Worm (Caenorhabditis elegans) whole organism, L3 larva: ENCODE measurements around the gene klp-13.

Experiments used
- ZK546.5 ChIP-seq: sonication (generic microtip); optimal IDR thresholded peaks from 2 replicates; lab custom pipeline; 2017; ENCODE audit warnings: missing biosample characterization, missing genetic modification characterization
- ama-1 ChIP-seq: fragments of 150-350 bp; optimal IDR thresholded peaks from 2 replicates; lab custom pipeline; 2018
- ceh-28 ChIP-seq: fragments of 150-350 bp; optimal IDR thresholded peaks from 2 replicates; lab custom pipeline; 2014; ENCODE audit warnings: missing biosample characterization, missing genetic modification reagents, missing genetic modification characterization
- ceh-82 ChIP-seq: fragments of 150-350 bp; optimal IDR thresholded peaks from 2 replicates; lab custom pipeline; 2014; ENCODE audit warnings: missing biosample characterization, missing genetic modification characterization
- egl-27 ChIP-seq: sonication (generic microtip); optimal IDR thresholded peaks from 4 replicates; lab custom pipeline; 2017; ENCODE audit warnings: missing biosample characterization, missing genetic modification reagents, missing genetic modification characterization
- egl-5 ChIP-seq: fragments of 150-350 bp; optimal IDR thresholded peaks from 2 replicates; lab custom pipeline; 2017; ENCODE audit warnings: missing biosample characterization, missing genetic modification reagents, missing genetic modification characterization, inconsistent platforms
- elt-1 ChIP-seq: fragments of 150-350 bp; optimal IDR thresholded peaks from 2 replicates; lab custom pipeline; 2014; ENCODE audit warnings: missing biosample characterization, missing genetic modification characterization
- elt-2 ChIP-seq: sonication (generic microtip); optimal IDR thresholded peaks from 2 replicates; lab custom pipeline; 2016; ENCODE audit warnings: missing genetic modification reagents, mild to moderate bottlenecking, missing genetic modification characterization, missing compliant biosample characterization
- elt-3 ChIP-seq, 3 experiments: fragments of 150-350 bp in 1 of 3; sonication (generic microtip) in 2 of 3; optimal IDR thresholded peaks; 2 replicates in 2 of 3; 4 replicates in 1 of 3; lab custom pipeline; 2014 to 2017; ENCODE audit warnings: missing biosample characterization in 3 of 3, missing genetic modification characterization in 3 of 3
- eor-1 ChIP-seq, 2 experiments: fragments of 150-350 bp; optimal IDR thresholded peaks; 2 replicates each; lab custom pipeline; 2014 to 2018; ENCODE audit warnings: missing biosample characterization in 2 of 2, missing genetic modification characterization in 2 of 2
- fkh-10 ChIP-seq: sonication (generic microtip); optimal IDR thresholded peaks from 2 replicates; lab custom pipeline; 2017; ENCODE audit warnings: missing biosample characterization, missing genetic modification reagents, missing genetic modification characterization
- fkh-2 ChIP-seq: fragments of 150-350 bp; optimal IDR thresholded peaks from 2 replicates; lab custom pipeline; 2014; ENCODE audit warnings: missing biosample characterization, missing genetic modification reagents, missing genetic modification characterization
- fos-1 ChIP-seq: fragments of 150-350 bp; optimal IDR thresholded peaks from 2 replicates; lab custom pipeline; 2014; ENCODE audit warnings: missing biosample characterization, missing genetic modification characterization
- hmg-11 ChIP-seq: sonication (generic microtip); optimal IDR thresholded peaks from 2 replicates; lab custom pipeline; 2016; ENCODE audit warnings: missing genetic modification characterization, missing compliant biosample characterization
- lin-15B ChIP-seq: fragments of 150-350 bp; optimal IDR thresholded peaks from 2 replicates; lab custom pipeline; 2014; ENCODE audit warnings: missing biosample characterization, missing genetic modification characterization
- lin-39 ChIP-seq: fragments of 150-350 bp; optimal IDR thresholded peaks from 2 replicates; lab custom pipeline; 2018; ENCODE audit warnings: missing biosample characterization, missing genetic modification reagents, missing genetic modification characterization
- mml-1 ChIP-seq: fragments of 150-350 bp; sonication (generic microtip); optimal IDR thresholded peaks from 3 replicates; lab custom pipeline; 2014; ENCODE audit warnings: missing biosample characterization, missing genetic modification characterization
- nfya-1 ChIP-seq: sonication (generic microtip); optimal IDR thresholded peaks from 2 replicates; lab custom pipeline; 2017; ENCODE audit warnings: missing genetic modification characterization, mild to moderate bottlenecking, missing compliant biosample characterization, antibody characterized with exemption, moderate library complexity; ENCODE audit not compliant: insufficient read depth
- nhr-11 ChIP-seq: fragments of 150-350 bp; optimal IDR thresholded peaks from 2 replicates; lab custom pipeline; 2014; ENCODE audit warnings: missing biosample characterization, missing genetic modification characterization
- nhr-23 ChIP-seq: fragments of 150-350 bp; optimal IDR thresholded peaks from 2 replicates; lab custom pipeline; 2014; ENCODE audit warnings: missing biosample characterization, missing genetic modification reagents, missing genetic modification characterization
- nhr-25 ChIP-seq: sonication (generic microtip); optimal IDR thresholded peaks from 2 replicates; lab custom pipeline; 2017; ENCODE audit warnings: missing biosample characterization, missing genetic modification characterization
- nhr-43 ChIP-seq: sonication (generic microtip); optimal IDR thresholded peaks from 2 replicates; lab custom pipeline; 2016; ENCODE audit warnings: mild to moderate bottlenecking, missing genetic modification characterization, missing compliant biosample characterization; ENCODE audit not compliant: poor library complexity, severe bottlenecking
- nhr-67 ChIP-seq: fragments of 150-350 bp; optimal IDR thresholded peaks from 2 replicates; lab custom pipeline; 2014; ENCODE audit warnings: missing biosample characterization, missing genetic modification characterization
- nhr-76 ChIP-seq: fragments of 150-350 bp; sonication (generic microtip); optimal IDR thresholded peaks from 5 replicates; lab custom pipeline; 2014; ENCODE audit warnings: missing biosample characterization, missing genetic modification characterization
- nhr-77 ChIP-seq: fragments of 150-350 bp; optimal IDR thresholded peaks from 2 replicates; lab custom pipeline; 2014; ENCODE audit warnings: missing biosample characterization, missing genetic modification characterization
- pha-4 ChIP-seq: fragments of 150-350 bp; optimal IDR thresholded peaks from 2 replicates; lab custom pipeline; 2014; ENCODE audit warnings: missing biosample characterization, missing genetic modification reagents, missing genetic modification characterization
- pqm-1 ChIP-seq: fragments of 150-350 bp; optimal IDR thresholded peaks from 2 replicates; lab custom pipeline; 2017; ENCODE audit warnings: missing biosample characterization, missing genetic modification characterization, inconsistent platforms
- sea-2 ChIP-seq: fragments of 150-350 bp; sonication (generic microtip); optimal IDR thresholded peaks from 4 replicates; lab custom pipeline; 2014; ENCODE audit warnings: missing biosample characterization, missing genetic modification reagents, missing genetic modification characterization
- skn-1 ChIP-seq: fragments of 150-350 bp; optimal IDR thresholded peaks from 2 replicates; lab custom pipeline; 2014; ENCODE audit warnings: missing biosample characterization, missing genetic modification characterization
- tbx-2 ChIP-seq: sonication (generic microtip); optimal IDR thresholded peaks from 2 replicates; lab custom pipeline; 2016; ENCODE audit warnings: mild to moderate bottlenecking, missing genetic modification characterization, missing compliant biosample characterization
- unc-62 ChIP-seq: fragments of 150-350 bp; sonication (generic microtip); optimal IDR thresholded peaks from 4 replicates; lab custom pipeline; 2014; ENCODE audit warnings: missing biosample characterization, missing genetic modification reagents, missing genetic modification characterization
- ztf-11 ChIP-seq: fragments of 150-350 bp; optimal IDR thresholded peaks from 2 replicates; lab custom pipeline; 2014; ENCODE audit warnings: missing biosample characterization, missing genetic modification characterization
- ztf-4 ChIP-seq: fragments of 150-350 bp; optimal IDR thresholded peaks from 2 replicates; lab custom pipeline; 2014; ENCODE audit warnings: missing biosample characterization, missing genetic modification characterization

The klp-13 gene

DNA sequence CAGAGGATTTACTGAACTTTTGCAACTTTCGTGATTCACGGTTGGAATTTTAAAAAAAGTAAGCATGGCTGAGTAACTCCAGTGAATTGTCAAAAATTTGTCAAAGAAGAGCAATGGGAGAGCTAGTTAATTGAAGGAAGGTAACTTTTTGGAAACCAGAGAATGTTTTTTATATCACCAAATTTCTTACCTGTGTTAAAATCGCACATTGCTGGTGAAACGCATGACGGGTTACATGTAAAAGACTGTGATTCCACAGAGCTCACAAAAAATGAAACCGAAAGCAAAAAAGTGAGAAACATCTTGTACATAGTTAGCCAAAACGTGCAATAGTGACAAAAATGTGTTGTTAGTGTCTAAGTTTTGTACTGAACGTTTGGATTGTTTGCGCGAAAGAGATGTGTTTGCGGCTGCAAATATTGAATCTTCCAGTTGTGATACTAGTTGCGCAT is 14.3 kb downstream of the klp-13 start, which contains the start of gene F22F4.9:
TSS of gene F22F4.9 (minus strand) at position 402 of the 452 bp plus-strand sequence.
- TF ChIP-seq pha-4 (tag; lab: Kevin White, UChicago) (peak; percentile 66), nhr-11 (no peak)

DNA sequence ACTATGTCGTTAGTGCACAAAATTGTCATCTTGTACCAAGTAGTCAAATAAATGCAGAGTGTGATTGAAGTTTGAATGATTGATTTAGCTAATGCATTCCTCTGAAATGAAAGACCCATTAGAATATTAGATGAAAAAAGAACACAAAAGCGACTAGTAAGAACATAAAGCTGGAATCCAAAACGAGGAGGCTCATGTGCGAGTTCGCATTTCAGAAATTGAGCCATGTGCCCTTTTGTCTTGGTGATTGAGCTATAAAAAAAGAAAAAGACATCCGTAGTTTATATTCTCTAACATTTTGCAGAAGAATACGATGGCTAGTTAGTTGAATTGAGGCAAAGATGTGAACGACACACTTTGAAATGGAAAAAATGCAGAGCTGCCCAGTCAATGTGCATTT is 16.6 kb downstream of the klp-13 start, which contains the start of gene F22F4.4:
TSS of gene F22F4.4 (minus strand) at position 101 of the 400 bp plus-strand sequence.
- TF ChIP-seq eor-1 (tag; optimal IDR thresholded peaks at IDR 0.05; lab: Kevin White, UChicago) (no peak), nhr-77 (tag; lab: Kevin White, UChicago) (no peak), nhr-76 (no peak), nhr-25 (tag; lab: Kevin White, UChicago) (no peak), fos-1 (no peak), hmg-11 (tag; lab: Kevin White, UChicago) (no peak), pha-4 (tag; lab: Kevin White, UChicago) (no peak), nhr-43 (tag; lab: Kevin White, UChicago) (no peak), ceh-28 (no peak), sea-2 (no peak), ceh-82 (tag; lab: Kevin White, UChicago) (no peak)
- TF ChIP-seq, all 47 proteins: peak for 0

DNA sequence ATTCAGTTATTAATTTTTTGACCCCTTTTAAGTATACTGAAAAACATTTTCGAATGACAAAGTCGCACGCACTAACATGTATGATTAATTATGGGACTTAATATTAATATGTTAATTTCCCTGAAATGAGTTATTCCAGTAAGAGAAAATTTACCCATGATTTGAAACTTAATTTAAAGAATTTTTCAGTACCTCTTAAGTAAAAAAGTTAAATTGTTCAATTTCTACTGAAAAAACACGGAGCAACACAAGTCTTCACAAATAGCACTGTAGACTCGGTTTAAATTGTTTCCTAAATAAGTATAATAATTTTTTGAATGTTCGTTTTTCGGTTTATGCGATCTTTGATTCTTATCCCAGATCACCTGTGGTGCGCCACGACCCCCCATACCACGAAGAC is 17.7 kb downstream of the klp-13 start:
- TF ChIP-seq nhr-23 (tag; lab: Kevin White, UChicago) (no peak), fos-1 (no peak)

DNA sequence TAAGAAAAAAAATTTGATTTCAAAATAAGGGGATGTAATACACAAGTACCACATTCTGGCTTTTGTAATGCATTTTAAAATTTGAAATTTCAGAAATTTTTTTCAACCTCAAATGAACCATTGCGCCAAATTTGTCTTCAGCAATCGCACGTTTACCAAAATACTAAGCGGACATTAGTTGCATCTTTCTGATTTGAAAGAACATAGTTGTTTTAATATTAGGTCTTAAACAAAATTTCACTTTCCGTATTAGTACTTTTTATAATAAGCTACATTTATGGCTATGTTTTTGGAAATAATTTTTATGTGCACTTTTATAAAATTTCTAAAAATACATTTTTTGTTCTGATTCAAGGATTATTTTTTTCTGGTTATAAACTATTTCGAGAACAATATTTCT is 19.1 kb downstream of the klp-13 start, which contains the start of gene sups-1:
TSS of gene sups-1 (plus strand) at position 301 of the 400 bp plus-strand sequence.
- TF ChIP-seq lin-39 (tag; lab: Kevin White, UChicago) (no peak), lin-15B (no peak), ceh-28 (no peak)

DNA sequence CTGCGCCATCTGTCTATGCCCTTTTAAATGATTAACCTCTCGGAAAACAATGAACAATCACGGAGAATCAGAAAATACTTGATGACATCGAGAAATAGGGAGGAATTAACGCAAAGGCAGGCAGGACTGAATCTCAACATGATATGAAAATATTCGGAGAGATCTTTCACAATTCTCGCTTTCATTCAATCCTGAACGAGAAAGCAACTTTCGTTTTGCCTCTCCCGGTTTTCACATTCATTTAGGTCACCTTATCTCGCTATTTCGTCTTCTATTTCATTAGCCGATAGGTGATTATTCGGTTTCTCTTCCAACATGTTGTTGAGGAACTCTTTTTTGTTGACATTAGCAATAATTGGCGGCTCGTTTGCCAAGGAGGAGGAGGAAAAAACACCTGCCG is 19.5 kb downstream of the klp-13 start:
- TF ChIP-seq elt-3 (tag; optimal IDR thresholded peaks at IDR 0.05; lab: Kevin White, UChicago) (no peak), ZK546.5 (tag; lab: Kevin White, UChicago) (no peak), nhr-43 (tag; lab: Kevin White, UChicago) (peak; percentile 41)
- TF ChIP-seq, all 47 proteins: peak for 1

DNA sequence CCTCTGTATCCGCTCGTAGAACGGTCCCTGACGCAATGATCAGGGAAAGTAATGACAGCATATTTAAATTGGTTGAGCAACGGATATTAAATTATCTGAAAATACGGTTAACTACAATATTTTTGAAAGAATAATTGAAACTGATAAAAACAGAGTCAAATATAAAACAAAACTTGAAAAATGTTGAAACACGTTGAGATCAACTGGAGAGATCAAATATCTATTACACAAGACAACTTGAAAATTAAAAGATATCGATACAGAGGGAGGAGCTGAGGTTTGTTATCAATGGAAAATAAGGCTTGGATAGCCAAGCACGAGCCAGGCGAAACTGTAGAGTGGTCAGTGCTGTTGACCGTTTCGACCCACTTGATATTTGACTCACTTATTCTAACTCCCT is 25.8 kb downstream of the klp-13 start, which contains the start of gene C09B8.3:
TSS of gene C09B8.3 (minus strand) at position 101 of the 400 bp plus-strand sequence.
- TF ChIP-seq pqm-1 (tag; lab: Kevin White, UChicago): no peak
- TF ChIP-seq eor-1 (tag; optimal IDR thresholded peaks at IDR 0.05; lab: Kevin White, UChicago): no peak
- no peak for TF ChIP-seq lin-39 (tag; lab: Kevin White, UChicago)
- no peak for TF ChIP-seq elt-2 (tag; lab: Kevin White, UChicago)
- TF ChIP-seq ceh-28: no peak
- TF ChIP-seq tbx-2 (tag; lab: Kevin White, UChicago): no peak

DNA sequence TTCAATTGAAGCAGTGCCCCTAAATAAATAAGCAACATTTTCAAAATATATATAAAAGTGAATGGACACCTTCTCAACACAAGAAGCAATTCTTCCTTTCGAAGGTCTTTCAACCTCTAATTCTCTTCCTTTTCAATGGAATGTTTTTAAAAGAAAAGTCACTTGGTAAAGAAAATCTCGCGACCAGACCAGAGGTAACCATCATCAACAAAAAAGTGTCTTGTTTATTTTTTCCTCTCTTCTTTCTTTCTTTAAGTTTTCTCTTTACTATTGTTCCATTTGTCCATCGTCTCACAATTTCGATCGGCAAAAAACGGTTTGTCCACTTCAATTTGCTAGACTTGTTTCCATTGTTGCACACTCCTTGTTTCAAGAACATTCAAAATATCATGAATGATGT is 30.3 kb downstream of the klp-13 start, which contains the start of gene C09B8.8:
TSS of gene C09B8.8 (plus strand) at position 397 of the 400 bp plus-strand sequence.
- TF ChIP-seq pha-4 (tag; lab: Kevin White, UChicago) (peak; percentile 81), unc-62 (GFP tag; lab: Kevin White, UChicago) (no peak), ama-1 (lab: Kevin White, UChicago) (no peak), nfya-1 (tag; lab: Kevin White, UChicago) (no peak)

DNA sequence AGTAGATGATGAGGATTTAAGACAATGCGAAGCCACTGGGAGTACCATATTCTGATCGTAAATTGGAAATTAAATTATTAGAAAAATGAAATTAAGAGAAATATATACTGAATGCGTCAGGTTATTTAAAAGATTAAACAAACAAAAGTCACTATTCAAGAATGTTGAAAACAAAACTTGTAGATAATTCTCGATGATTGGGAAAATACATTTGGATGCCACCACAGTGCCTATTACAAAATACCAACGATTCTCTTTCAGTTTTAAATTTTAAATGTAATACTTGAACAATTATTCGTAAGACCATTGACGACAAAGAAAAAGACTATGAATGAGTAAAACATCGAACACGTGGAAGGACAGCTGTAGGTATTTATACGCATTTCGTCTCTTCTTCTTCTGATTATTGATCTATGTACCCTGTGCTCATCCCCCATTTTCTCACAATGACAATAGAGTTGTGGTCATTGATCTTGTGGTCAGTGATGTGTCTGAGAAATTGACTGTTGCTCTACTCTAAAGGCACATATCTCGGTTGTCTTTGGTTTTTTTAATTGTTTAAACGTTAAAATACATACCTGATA is 35.2 kb downstream of the klp-13 start, which contains the start of gene C09B8.4:
TSS of gene C09B8.4 (minus strand) at position 51 of the 584 bp plus-strand sequence.
- TF ChIP-seq eor-1 (tag; optimal IDR thresholded peaks at IDR 0.05; lab: Kevin White, UChicago) (no peak), ama-1 (lab: Kevin White, UChicago) (no peak), elt-2 (tag; lab: Kevin White, UChicago) (no peak), ztf-11 (no peak), pha-4 (tag; lab: Kevin White, UChicago) (no peak), egl-5 (no peak), elt-1 (tag; lab: Kevin White, UChicago) (no peak), nhr-67 (tag; lab: Kevin White, UChicago) (no peak), fkh-2 (tag; lab: Kevin White, UChicago) (no peak), skn-1 (tag; lab: Kevin White, UChicago) (no peak), nhr-25 (tag; lab: Kevin White, UChicago) (no peak), sea-2 (no peak), nhr-76 (no peak), egl-27 (tag; lab: Kevin White, UChicago) (no peak), fos-1 (no peak), ztf-4 (tag; lab: Kevin White, UChicago) (no peak), mml-1 (tag; lab: Kevin White, UChicago) (no peak), fkh-10 (GFP tag; lab: Kevin White, UChicago) (no peak), ceh-28 (no peak)
